Fruit fly (Drosophila melanogaster) whole organism, embryonic: ENCODE results near the gene CG10214.

Source experiments
- CG10959 ChIP-seq: fragments of 200-800 bp; sonication (Bioruptor generic); IDR thresholded peaks from 2 replicates; pipeline ENCODE4 v1.3.6; 2022; ENCODE audit warnings: missing biosample characterization, missing genetic modification characterization
- CG13296 ChIP-seq: fragments of 200-800 bp; sonication (Bioruptor generic); optimal IDR thresholded peaks from 3 replicates; lab custom pipeline; 2018; ENCODE audit warnings: missing biosample characterization, mild to moderate bottlenecking, missing genetic modification characterization
- CG13894 ChIP-seq: fragments of 200-800 bp; sonication (Bioruptor generic); optimal IDR thresholded peaks from 3 replicates; lab custom pipeline; 2018; ENCODE audit warnings: missing biosample characterization, mild to moderate bottlenecking, missing genetic modification characterization, moderate library complexity
- CG3838 ChIP-seq: fragments of 200-800 bp; sonication (Bioruptor generic); optimal IDR thresholded peaks from 3 replicates; lab custom pipeline; 2016; ENCODE audit warnings: missing biosample characterization, missing genetic modification characterization
- CG6654 ChIP-seq: fragments of 200-800 bp; sonication (Bioruptor generic); optimal IDR thresholded peaks from 2 replicates; lab custom pipeline; 2017; ENCODE audit warnings: missing biosample characterization, mild to moderate bottlenecking, missing genetic modification characterization
- Camta ChIP-seq: fragments of 200-800 bp; sonication (Bioruptor generic); optimal IDR thresholded peaks from 2 replicates; lab custom pipeline; 2016; ENCODE audit warnings: missing biosample characterization, missing genetic modification characterization
- Hr39 ChIP-seq: fragments of >200 bp; optimal IDR thresholded peaks from 2 replicates; lab custom pipeline; 2017
- Sox100B ChIP-seq: fragments of 200-800 bp; sonication (Bioruptor generic); optimal IDR thresholded peaks from 3 replicates; lab custom pipeline; 2018; ENCODE audit warnings: missing biosample characterization, mild to moderate bottlenecking, missing genetic modification characterization
- emc ChIP-seq: fragments of 200-800 bp; sonication (Bioruptor generic); optimal IDR thresholded peaks from 2 replicates; lab custom pipeline; 2016; ENCODE audit warnings: missing biosample characterization, missing genetic modification characterization
- luna ChIP-seq: fragments of 200-800 bp; sonication (Bioruptor generic); optimal IDR thresholded peaks from 2 replicates; lab custom pipeline; 2016; ENCODE audit warnings: missing biosample characterization, missing genetic modification characterization
- run ChIP-seq: fragments of 200-800 bp; sonication (Bioruptor generic); optimal IDR thresholded peaks from 3 replicates; lab custom pipeline; 2018; ENCODE audit warnings: missing biosample characterization, mild to moderate bottlenecking, missing genetic modification characterization
- shn ChIP-seq: fragments of 200-800 bp; sonication (Bioruptor generic); optimal IDR thresholded peaks from 3 replicates; lab custom pipeline; 2016; ENCODE audit warnings: missing biosample characterization, missing genetic modification characterization
- sim ChIP-seq: fragments of 200-800 bp; sonication (Bioruptor generic); IDR thresholded peaks from 2 replicates; pipeline ENCODE4 v1.3.6; 2022; ENCODE audit warnings: missing biosample characterization, missing genetic modification characterization

- TF ChIP-seq CG10959 (GFP tag; lab: Robert Waterston, UW) (no peak), CG13894 (no peak), CG6654 (GFP tag; lab: Kevin White, UChicago) (no peak), shn (GFP tag; lab: Kevin White, UChicago) (no peak), luna (no peak), CG3838 (no peak), sim (no peak), emc (GFP tag; lab: Kevin White, UChicago) (no peak), Sox100B (GFP tag; lab: Kevin White, UChicago) (no peak), Camta (no peak), run (tag; lab: Kevin White, UChicago) (no peak), CG13296 (GFP tag; lab: Kevin White, UChicago) (no peak), Hr39 (lab: Kevin White, UChicago) (no peak)
These were observed 33.5 kb downstream of the CG10214 start for dm6 chr3R:23733771-23734170.
